Worm (Caenorhabditis elegans) whole organism, L3 larva: ENCODE measurements around the gene act-5.

ENCODE experiments used
- R02D3.7 ChIP-seq: fragments of 150-350 bp; optimal IDR thresholded peaks from 2 replicates; lab custom pipeline; 2014; ENCODE audit warnings: missing biosample characterization, missing genetic modification characterization
- ZK546.5 ChIP-seq: sonication (generic microtip); optimal IDR thresholded peaks from 2 replicates; lab custom pipeline; 2017; ENCODE audit warnings: missing biosample characterization, missing genetic modification characterization
- ama-1 ChIP-seq: fragments of 150-350 bp; optimal IDR thresholded peaks from 2 replicates; lab custom pipeline; 2018
- ceh-16 ChIP-seq: sonication (generic microtip); optimal IDR thresholded peaks from 2 replicates; lab custom pipeline; 2017; ENCODE audit warnings: missing biosample characterization, missing genetic modification characterization
- ceh-28 ChIP-seq: fragments of 150-350 bp; optimal IDR thresholded peaks from 2 replicates; lab custom pipeline; 2014; ENCODE audit warnings: missing biosample characterization, missing genetic modification reagents, missing genetic modification characterization
- ceh-82 ChIP-seq: fragments of 150-350 bp; optimal IDR thresholded peaks from 2 replicates; lab custom pipeline; 2014; ENCODE audit warnings: missing biosample characterization, missing genetic modification characterization
- ceh-9 ChIP-seq: sonication (generic microtip); optimal IDR thresholded peaks from 2 replicates; lab custom pipeline; 2018; ENCODE audit warnings: missing biosample characterization, missing genetic modification characterization
- egl-27 ChIP-seq: sonication (generic microtip); optimal IDR thresholded peaks from 4 replicates; lab custom pipeline; 2017; ENCODE audit warnings: missing biosample characterization, missing genetic modification reagents, missing genetic modification characterization
- egl-5 ChIP-seq: fragments of 150-350 bp; optimal IDR thresholded peaks from 2 replicates; lab custom pipeline; 2017; ENCODE audit warnings: missing biosample characterization, missing genetic modification reagents, missing genetic modification characterization, inconsistent platforms
- elt-1 ChIP-seq: fragments of 150-350 bp; optimal IDR thresholded peaks from 2 replicates; lab custom pipeline; 2014; ENCODE audit warnings: missing biosample characterization, missing genetic modification characterization
- elt-2 ChIP-seq: sonication (generic microtip); optimal IDR thresholded peaks from 2 replicates; lab custom pipeline; 2016; ENCODE audit warnings: missing genetic modification reagents, mild to moderate bottlenecking, missing genetic modification characterization, missing compliant biosample characterization
- elt-3 ChIP-seq, 3 experiments: fragments of 150-350 bp in 1 of 3; sonication (generic microtip) in 2 of 3; optimal IDR thresholded peaks; 2 replicates in 2 of 3; 4 replicates in 1 of 3; lab custom pipeline; 2014 to 2017; ENCODE audit warnings: missing biosample characterization in 3 of 3, missing genetic modification characterization in 3 of 3
- eor-1 ChIP-seq, 2 experiments: fragments of 150-350 bp; optimal IDR thresholded peaks; 2 replicates each; lab custom pipeline; 2014 to 2018; ENCODE audit warnings: missing biosample characterization in 2 of 2, missing genetic modification characterization in 2 of 2
- fkh-2 ChIP-seq: fragments of 150-350 bp; optimal IDR thresholded peaks from 2 replicates; lab custom pipeline; 2014; ENCODE audit warnings: missing biosample characterization, missing genetic modification reagents, missing genetic modification characterization
- hmg-11 ChIP-seq: sonication (generic microtip); optimal IDR thresholded peaks from 2 replicates; lab custom pipeline; 2016; ENCODE audit warnings: missing genetic modification characterization, missing compliant biosample characterization
- jun-1 ChIP-seq: fragments of 150-350 bp; optimal IDR thresholded peaks from 2 replicates; lab custom pipeline; 2014; ENCODE audit warnings: missing biosample characterization, missing genetic modification reagents, missing genetic modification characterization
- lin-15B ChIP-seq: fragments of 150-350 bp; optimal IDR thresholded peaks from 2 replicates; lab custom pipeline; 2014; ENCODE audit warnings: missing biosample characterization, missing genetic modification characterization
- lin-39 ChIP-seq: fragments of 150-350 bp; optimal IDR thresholded peaks from 2 replicates; lab custom pipeline; 2018; ENCODE audit warnings: missing biosample characterization, missing genetic modification reagents, missing genetic modification characterization
- lsy-12 ChIP-seq: sonication (generic microtip); optimal IDR thresholded peaks from 2 replicates; lab custom pipeline; 2016; ENCODE audit warnings: mild to moderate bottlenecking, missing genetic modification characterization, missing compliant biosample characterization
- mdl-1 ChIP-seq: fragments of 150-350 bp; optimal IDR thresholded peaks from 2 replicates; lab custom pipeline; 2014; ENCODE audit warnings: missing biosample characterization, missing genetic modification characterization
- nfya-1 ChIP-seq: sonication (generic microtip); optimal IDR thresholded peaks from 2 replicates; lab custom pipeline; 2017; ENCODE audit warnings: missing genetic modification characterization, mild to moderate bottlenecking, missing compliant biosample characterization, antibody characterized with exemption, moderate library complexity; ENCODE audit not compliant: insufficient read depth
- nhr-12 ChIP-seq: fragments of 150-350 bp; optimal IDR thresholded peaks from 2 replicates; lab custom pipeline; 2014; ENCODE audit warnings: missing biosample characterization, missing genetic modification characterization
- nhr-23 ChIP-seq: fragments of 150-350 bp; optimal IDR thresholded peaks from 2 replicates; lab custom pipeline; 2014; ENCODE audit warnings: missing biosample characterization, missing genetic modification reagents, missing genetic modification characterization
- nhr-237 ChIP-seq: fragments of 150-350 bp; optimal IDR thresholded peaks from 2 replicates; lab custom pipeline; 2014; ENCODE audit warnings: missing biosample characterization, missing genetic modification characterization
- nhr-25 ChIP-seq: sonication (generic microtip); optimal IDR thresholded peaks from 2 replicates; lab custom pipeline; 2017; ENCODE audit warnings: missing biosample characterization, missing genetic modification characterization
- nhr-28 ChIP-seq: fragments of 150-350 bp; optimal IDR thresholded peaks from 2 replicates; lab custom pipeline; 2014; ENCODE audit warnings: missing biosample characterization, missing genetic modification characterization
- nhr-43 ChIP-seq: sonication (generic microtip); optimal IDR thresholded peaks from 2 replicates; lab custom pipeline; 2016; ENCODE audit warnings: mild to moderate bottlenecking, missing genetic modification characterization, missing compliant biosample characterization; ENCODE audit not compliant: poor library complexity, severe bottlenecking
- nhr-67 ChIP-seq: fragments of 150-350 bp; optimal IDR thresholded peaks from 2 replicates; lab custom pipeline; 2014; ENCODE audit warnings: missing biosample characterization, missing genetic modification characterization
- nhr-76 ChIP-seq: fragments of 150-350 bp; sonication (generic microtip); optimal IDR thresholded peaks from 5 replicates; lab custom pipeline; 2014; ENCODE audit warnings: missing biosample characterization, missing genetic modification characterization
- nhr-77 ChIP-seq: fragments of 150-350 bp; optimal IDR thresholded peaks from 2 replicates; lab custom pipeline; 2014; ENCODE audit warnings: missing biosample characterization, missing genetic modification characterization
- pha-4 ChIP-seq: fragments of 150-350 bp; optimal IDR thresholded peaks from 2 replicates; lab custom pipeline; 2014; ENCODE audit warnings: missing biosample characterization, missing genetic modification reagents, missing genetic modification characterization
- pqm-1 ChIP-seq: fragments of 150-350 bp; optimal IDR thresholded peaks from 2 replicates; lab custom pipeline; 2017; ENCODE audit warnings: missing biosample characterization, missing genetic modification characterization, inconsistent platforms
- sea-2 ChIP-seq: fragments of 150-350 bp; sonication (generic microtip); optimal IDR thresholded peaks from 4 replicates; lab custom pipeline; 2014; ENCODE audit warnings: missing biosample characterization, missing genetic modification reagents, missing genetic modification characterization
- skn-1 ChIP-seq: fragments of 150-350 bp; optimal IDR thresholded peaks from 2 replicates; lab custom pipeline; 2014; ENCODE audit warnings: missing biosample characterization, missing genetic modification characterization
- snpc-4 ChIP-seq: fragments of 150-350 bp; optimal IDR thresholded peaks from 2 replicates; lab custom pipeline; 2014; ENCODE audit warnings: missing biosample characterization, missing genetic modification characterization
- unc-62 ChIP-seq: fragments of 150-350 bp; sonication (generic microtip); optimal IDR thresholded peaks from 4 replicates; lab custom pipeline; 2014; ENCODE audit warnings: missing biosample characterization, missing genetic modification reagents, missing genetic modification characterization
- zag-1 ChIP-seq: fragments of 150-350 bp; optimal IDR thresholded peaks from 2 replicates; lab custom pipeline; 2014; ENCODE audit warnings: missing biosample characterization, missing genetic modification characterization
- ztf-11 ChIP-seq: fragments of 150-350 bp; optimal IDR thresholded peaks from 2 replicates; lab custom pipeline; 2014; ENCODE audit warnings: missing biosample characterization, missing genetic modification characterization
- ztf-4 ChIP-seq: fragments of 150-350 bp; optimal IDR thresholded peaks from 2 replicates; lab custom pipeline; 2014; ENCODE audit warnings: missing biosample characterization, missing genetic modification characterization

Gene act-5

ce11 chrIII:13623014-13623413, 17.1 kb upstream of the act-5 start, which contains the start of gene mlc-5:
Gene mlc-5 (plus strand): TSS chrIII:13623314.
- TF ChIP-seq pha-4 (tag; lab: Kevin White, UChicago) (no peak), R02D3.7 (no peak), nfya-1 (tag; lab: Kevin White, UChicago) (no peak), nhr-23 (no peak)

DNA sequence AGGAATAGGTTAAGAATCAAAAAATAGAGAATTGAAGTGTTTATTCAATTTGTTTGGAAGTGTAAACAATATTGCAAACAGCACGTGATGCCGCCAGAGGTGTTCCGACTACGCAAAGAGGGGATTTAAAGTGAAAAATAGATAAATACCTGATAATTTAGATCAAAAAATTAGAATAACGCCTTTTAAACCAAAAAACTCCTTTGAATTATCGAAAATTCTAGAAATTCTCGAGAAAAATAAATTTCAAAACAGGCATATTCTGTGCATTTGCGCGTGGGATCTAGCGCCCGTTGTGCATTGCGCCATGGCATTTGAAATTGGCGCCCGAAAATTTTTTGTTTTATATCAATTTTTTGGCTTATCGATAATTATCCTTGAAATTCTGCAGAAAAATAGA, 16.4 kb upstream of the act-5 start, which contains the start of gene hip-1:
hip-1 (minus strand) TSS at position 225 of the 400 bp plus-strand sequence.
- TF ChIP-seq nhr-12 (tag; lab: Kevin White, UChicago) (no peak), sea-2 (GFP tag; lab: Kevin White, UChicago) (no peak), unc-62 (GFP tag; lab: Kevin White, UChicago) (no peak), lsy-12 (no peak), nhr-23 (no peak), ZK546.5 (no peak), elt-1 (tag; lab: Kevin White, UChicago) (no peak), eor-1 (tag; optimal IDR thresholded peaks at IDR 0.05; lab: Kevin White, UChicago) (no peak), nfya-1 (tag; lab: Kevin White, UChicago) (peak; percentile 60), nhr-67 (tag; lab: Kevin White, UChicago) (no peak), nhr-237 (no peak), ceh-82 (tag; lab: Kevin White, UChicago) (no peak), pha-4 (tag; lab: Kevin White, UChicago) (peak; percentile 62), jun-1 (no peak), egl-27 (tag; lab: Kevin White, UChicago) (no peak), snpc-4 (tag; lab: Kevin White, UChicago) (peak; percentile 25), nhr-43 (tag; lab: Kevin White, UChicago) (no peak), elt-2 (tag; lab: Kevin White, UChicago) (peak; percentile 16), ceh-16 (tag; lab: Kevin White, UChicago) (no peak), pqm-1 (no peak), elt-3 (tag; optimal IDR thresholded peaks at IDR 0.05; lab: Kevin White, UChicago) (no peak), ztf-11 (tag; lab: Kevin White, UChicago) (no peak), nhr-25 (peak; percentile 13), lin-39 (tag; lab: Kevin White, UChicago) (no peak), fkh-2 (no peak), zag-1 (no peak), lin-15B (tag; lab: Kevin White, UChicago) (peak; percentile 21), hmg-11 (tag; lab: Kevin White, UChicago) (peak; percentile 76), ceh-28 (tag; lab: Kevin White, UChicago) (no peak), skn-1 (tag; lab: Kevin White, UChicago) (no peak), ceh-9 (tag; lab: Kevin White, UChicago) (no peak)

DNA sequence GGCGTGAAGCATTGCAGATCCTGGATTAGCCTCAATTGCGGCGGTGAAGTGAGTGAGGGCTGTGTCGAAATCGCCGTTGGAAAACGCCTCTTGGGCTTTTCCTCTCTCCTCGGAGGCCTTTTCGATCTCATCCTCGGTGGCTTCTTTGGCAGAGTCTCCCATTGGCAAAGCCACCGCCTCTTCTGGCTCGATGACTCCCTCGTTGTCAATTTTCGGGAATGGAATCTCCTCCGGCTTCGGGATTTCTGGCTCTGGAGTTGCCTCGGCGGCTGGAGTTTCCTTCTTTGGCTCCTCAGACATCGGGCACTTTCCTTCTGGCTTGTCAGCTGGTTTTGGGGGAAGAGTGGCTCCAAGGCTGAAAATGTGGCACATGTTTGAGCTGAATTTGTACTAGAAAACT, 15.9 kb upstream of the act-5 start:
- no peak for TF ChIP-seq nhr-25
- no peak for TF ChIP-seq ZK546.5
- TF ChIP-seq unc-62 (GFP tag; lab: Kevin White, UChicago), result no peak
- no peak for TF ChIP-seq elt-1 (tag; lab: Kevin White, UChicago)
- TF ChIP-seq lin-39 (tag; lab: Kevin White, UChicago), result no peak
- TF ChIP-seq nhr-77 (tag; lab: Kevin White, UChicago), result no peak
- no peak for TF ChIP-seq nhr-237
- TF ChIP-seq snpc-4 (tag; lab: Kevin White, UChicago), result no peak
- no peak for TF ChIP-seq fkh-2
- no peak for TF ChIP-seq egl-5 (tag; lab: Kevin White, UChicago)
- TF ChIP-seq ztf-4 (tag; lab: Kevin White, UChicago), result no peak
- TF ChIP-seq zag-1, result no peak
- no peak for TF ChIP-seq eor-1 (tag; optimal IDR thresholded peaks at IDR 0.05; lab: Kevin White, UChicago)
- no peak for TF ChIP-seq ama-1 (lab: Kevin White, UChicago)
- no peak for TF ChIP-seq elt-3 (tag; optimal IDR thresholded peaks at IDR 0.05; lab: Kevin White, UChicago)
- no peak for TF ChIP-seq lin-15B (tag; lab: Kevin White, UChicago)
- no peak for TF ChIP-seq nhr-28 (tag; lab: Kevin White, UChicago)
- TF ChIP-seq mdl-1 (tag; lab: Kevin White, UChicago), result no peak
- no peak for TF ChIP-seq nhr-76
- TF ChIP-seq, all 47 proteins: peak for 0
